Fruit fly (Drosophila melanogaster) whole organism, embryonic: ENCODE data around the gene MED19.

Experiments used
- BEAF-32 ChIP-seq: fragments of 200-800 bp; sonication (Bioruptor generic); optimal IDR thresholded peaks from 3 replicates; lab custom pipeline; 2017; ENCODE audit warnings: missing biosample characterization, missing genetic modification characterization, mild to moderate bottlenecking, moderate library complexity, missing genetic modification reagents
- CG11093 ChIP-seq: fragments of 200-800 bp; sonication (Bioruptor generic); IDR thresholded peaks from 3 replicates; pipeline ENCODE4 v1.3.6; 2022; ENCODE audit warnings: missing biosample characterization, missing genetic modification characterization
- CG12391 ChIP-seq: fragments of 200-800 bp; sonication (Bioruptor generic); optimal IDR thresholded peaks from 3 replicates; lab custom pipeline; 2018; ENCODE audit warnings: missing biosample characterization, mild to moderate bottlenecking, missing genetic modification characterization, moderate library complexity
- CG12659 ChIP-seq: fragments of 200-800 bp; sonication (Bioruptor generic); optimal IDR thresholded peaks from 3 replicates; lab custom pipeline; 2017; ENCODE audit warnings: mild to moderate bottlenecking, missing biosample characterization, missing genetic modification reagents, missing genetic modification characterization
- CG14710 ChIP-seq: fragments of 200-800 bp; sonication (Bioruptor generic); optimal IDR thresholded peaks from 3 replicates; lab custom pipeline; 2019; ENCODE audit warnings: missing biosample characterization, mild to moderate bottlenecking, missing genetic modification characterization, moderate library complexity
- CG15269 ChIP-seq: fragments of 200-800 bp; sonication (Bioruptor generic); optimal IDR thresholded peaks from 2 replicates; lab custom pipeline; 2018; ENCODE audit warnings: missing biosample characterization, mild to moderate bottlenecking, missing genetic modification characterization, moderate library complexity
- CG15514 ChIP-seq: fragments of 200-800 bp; sonication (Bioruptor generic); optimal IDR thresholded peaks from 3 replicates; lab custom pipeline; 2017; ENCODE audit warnings: missing biosample characterization, missing genetic modification characterization, mild to moderate bottlenecking, moderate library complexity, missing genetic modification reagents
- CG17186 ChIP-seq: fragments of 200-800 bp; sonication (Bioruptor generic); optimal IDR thresholded peaks from 3 replicates; lab custom pipeline; 2017; ENCODE audit warnings: missing biosample characterization, missing genetic modification reagents, missing genetic modification characterization
- CG17829 ChIP-seq: fragments of 200-800 bp; optimal IDR thresholded peaks from 2 replicates; lab custom pipeline; 2019; ENCODE audit warnings: missing biosample characterization, mild to moderate bottlenecking, missing genetic modification characterization, moderate library complexity
- CG2116 ChIP-seq: fragments of 200-800 bp; sonication (Bioruptor generic); optimal IDR thresholded peaks from 3 replicates; lab custom pipeline; 2018; ENCODE audit warnings: missing biosample characterization, mild to moderate bottlenecking, missing genetic modification characterization
- CG2712 ChIP-seq: fragments of 200-800 bp; optimal IDR thresholded peaks from 3 replicates; lab custom pipeline; 2019; ENCODE audit warnings: missing biosample characterization, mild to moderate bottlenecking, missing genetic modification characterization, moderate library complexity
- CG33213 ChIP-seq: fragments of 200-800 bp; sonication (Bioruptor generic); optimal IDR thresholded peaks from 3 replicates; lab custom pipeline; 2016; ENCODE audit warnings: missing biosample characterization, missing genetic modification characterization
- CG34422 ChIP-seq: fragments of 200-800 bp; sonication (Bioruptor generic); IDR thresholded peaks from 3 replicates; pipeline ENCODE4 v1.3.6; 2022; ENCODE audit warnings: missing biosample characterization, missing genetic modification characterization
- CG3847 ChIP-seq: fragments of 200-800 bp; sonication (Bioruptor generic); IDR thresholded peaks from 2 replicates; pipeline ENCODE4 v1.3.6; 2022; ENCODE audit warnings: missing biosample characterization, missing genetic modification characterization
- CG3995 ChIP-seq: fragments of 200-800 bp; sonication (Bioruptor generic); optimal IDR thresholded peaks from 3 replicates; lab custom pipeline; 2016; ENCODE audit warnings: missing biosample characterization, missing genetic modification characterization
- CG4617 ChIP-seq: fragments of 200-800 bp; sonication (Bioruptor generic); optimal IDR thresholded peaks from 3 replicates; lab custom pipeline; 2016; ENCODE audit warnings: missing biosample characterization, missing genetic modification characterization, borderline replicate concordance
- CG6765 ChIP-seq: fragments of 200-800 bp; sonication (Bioruptor generic); optimal IDR thresholded peaks from 3 replicates; lab custom pipeline; 2017; ENCODE audit warnings: missing biosample characterization, mild to moderate bottlenecking, missing genetic modification characterization
- CG9609 ChIP-seq: fragments of 200-800 bp; sonication (Bioruptor generic); optimal IDR thresholded peaks from 3 replicates; lab custom pipeline; 2016; ENCODE audit warnings: missing biosample characterization, missing genetic modification characterization
- CG9797 ChIP-seq: fragments of 200-800 bp; sonication (Bioruptor generic); optimal IDR thresholded peaks from 3 replicates; lab custom pipeline; 2018; ENCODE audit warnings: missing biosample characterization, mild to moderate bottlenecking, missing genetic modification characterization
- Dfd ChIP-seq, 2 experiments: fragments of >200 bp; optimal IDR thresholded peaks; 2 replicates each; lab custom pipeline; 2017; ENCODE audit warnings: missing biosample characterization in 2 of 2, missing genetic modification characterization in 2 of 2
- E2f2 ChIP-seq: fragments of 200-800 bp; sonication (Bioruptor generic); IDR thresholded peaks from 2 replicates; pipeline ENCODE4 v1.3.6; 2022; ENCODE audit warnings: missing biosample characterization, missing genetic modification characterization
- HmgZ ChIP-seq: fragments of 200-800 bp; sonication (Bioruptor generic); optimal IDR thresholded peaks from 2 replicates; lab custom pipeline; 2018; ENCODE audit warnings: missing biosample characterization, mild to moderate bottlenecking, missing genetic modification characterization
- Lhr ChIP-seq: fragments of 200-800 bp; sonication (Bioruptor generic); optimal IDR thresholded peaks from 3 replicates; lab custom pipeline; 2017; ENCODE audit warnings: mild to moderate bottlenecking, missing biosample characterization, missing genetic modification reagents, missing genetic modification characterization
- MBD-R2 ChIP-seq: fragments of 200-800 bp; sonication (Bioruptor generic); IDR thresholded peaks from 2 replicates; pipeline ENCODE4 v1.3.6; 2022; ENCODE audit warnings: missing biosample characterization, missing genetic modification characterization
- Myb ChIP-seq: fragments of 200-800 bp; sonication (Bioruptor generic); optimal IDR thresholded peaks from 2 replicates; lab custom pipeline; 2016; ENCODE audit warnings: missing biosample characterization, missing genetic modification characterization
- PHDP ChIP-seq: fragments of 200-800 bp; sonication (Bioruptor generic); optimal IDR thresholded peaks from 3 replicates; lab custom pipeline; 2018; ENCODE audit warnings: missing biosample characterization, mild to moderate bottlenecking, missing genetic modification characterization, moderate library complexity
- Sry-β ChIP-seq: fragments of 200-800 bp; sonication (Bioruptor generic); optimal IDR thresholded peaks from 2 replicates; lab custom pipeline; 2018; ENCODE audit warnings: missing biosample characterization, mild to moderate bottlenecking, missing genetic modification characterization, moderate library complexity
- Xrp1 ChIP-seq: fragments of 200-800 bp; sonication (Bioruptor generic); IDR thresholded peaks from 2 replicates; pipeline ENCODE4 v1.3.6; 2022; ENCODE audit warnings: missing biosample characterization, missing genetic modification characterization
- YL-1 ChIP-seq: fragments of 200-800 bp; sonication (Bioruptor generic); optimal IDR thresholded peaks from 3 replicates; lab custom pipeline; 2017; ENCODE audit warnings: missing biosample characterization, mild to moderate bottlenecking, missing genetic modification characterization
- ase ChIP-seq: fragments of 200-800 bp; sonication (Bioruptor generic); IDR thresholded peaks from 3 replicates; pipeline ENCODE4 v1.3.6; 2022; ENCODE audit warnings: missing biosample characterization, missing genetic modification characterization
- caup ChIP-seq: fragments of 200-800 bp; sonication (Bioruptor generic); optimal IDR thresholded peaks from 3 replicates; lab custom pipeline; 2017; ENCODE audit warnings: missing biosample characterization, mild to moderate bottlenecking, missing genetic modification characterization, moderate library complexity; ENCODE audit not compliant: severe bottlenecking
- crp ChIP-seq, 2 experiments: fragments of 200-800 bp; sonication (Bioruptor generic); optimal IDR thresholded peaks; 2 replicates in 1 of 2; 3 replicates in 1 of 2; lab custom pipeline; 2017; ENCODE audit warnings: missing biosample characterization in 2 of 2, missing genetic modification characterization in 2 of 2, mild to moderate bottlenecking in 1 of 2, moderate library complexity in 1 of 2
- danr ChIP-seq: fragments of 200-800 bp; sonication (Bioruptor generic); IDR thresholded peaks from 2 replicates; pipeline ENCODE4 v1.3.6; 2022; ENCODE audit warnings: missing biosample characterization, missing genetic modification characterization
- gcm2 ChIP-seq: fragments of 200-800 bp; sonication (Bioruptor generic); optimal IDR thresholded peaks from 2 replicates; lab custom pipeline; 2016; ENCODE audit warnings: missing biosample characterization, missing genetic modification characterization
- grau ChIP-seq: fragments of 200-800 bp; optimal IDR thresholded peaks from 3 replicates; lab custom pipeline; 2019; ENCODE audit warnings: missing biosample characterization, mild to moderate bottlenecking, missing genetic modification characterization, moderate library complexity
- hth ChIP-seq: fragments of >200 bp; optimal IDR thresholded peaks from 2 replicates; lab custom pipeline; 2017; ENCODE audit warnings: inconsistent platforms
- kah ChIP-seq: fragments of 200-800 bp; sonication (Bioruptor generic); optimal IDR thresholded peaks from 2 replicates; lab custom pipeline; 2018; ENCODE audit warnings: missing biosample characterization, mild to moderate bottlenecking, missing genetic modification characterization
- nmo ChIP-seq: fragments of 200-800 bp; sonication (Bioruptor generic); optimal IDR thresholded peaks from 2 replicates; lab custom pipeline; 2018; ENCODE audit warnings: missing biosample characterization, mild to moderate bottlenecking, missing genetic modification characterization, moderate library complexity
- phol ChIP-seq: fragments of 200-800 bp; sonication (Bioruptor generic); optimal IDR thresholded peaks from 3 replicates; lab custom pipeline; 2018; ENCODE audit warnings: missing biosample characterization, mild to moderate bottlenecking, missing genetic modification characterization, moderate library complexity
- pita ChIP-seq: fragments of 200-800 bp; sonication (Bioruptor generic); optimal IDR thresholded peaks from 2 replicates; lab custom pipeline; 2017; ENCODE audit warnings: missing biosample characterization, mild to moderate bottlenecking, missing genetic modification characterization
- pzg ChIP-seq: fragments of 200-800 bp; sonication (Bioruptor generic); optimal IDR thresholded peaks from 3 replicates; lab custom pipeline; 2018; ENCODE audit warnings: missing biosample characterization, mild to moderate bottlenecking, missing genetic modification characterization, moderate library complexity
- row ChIP-seq: fragments of 200-800 bp; sonication (Bioruptor generic); IDR thresholded peaks from 3 replicates; pipeline ENCODE4 v1.3.6; 2022; ENCODE audit warnings: missing biosample characterization, missing genetic modification characterization
- sens ChIP-seq: fragments of 200-800 bp; sonication (Bioruptor generic); peaks from one replicate; lab custom pipeline; 2016; ENCODE audit warnings: missing biosample characterization, missing genetic modification characterization
- stwl ChIP-seq: fragments of 200-800 bp; sonication (Bioruptor generic); optimal IDR thresholded peaks from 3 replicates; lab custom pipeline; 2018; ENCODE audit warnings: missing biosample characterization, mild to moderate bottlenecking, missing genetic modification characterization, moderate library complexity
- trem ChIP-seq: fragments of 200-800 bp; optimal IDR thresholded peaks from 3 replicates; lab custom pipeline; 2019; ENCODE audit warnings: missing biosample characterization, mild to moderate bottlenecking, missing genetic modification characterization, moderate library complexity
- vfl ChIP-seq: fragments of 200-800 bp; sonication (Bioruptor generic); optimal IDR thresholded peaks from 2 replicates; lab custom pipeline; 2016; ENCODE audit warnings: missing biosample characterization, missing genetic modification characterization
- yki ChIP-seq: fragments of >200 bp; optimal IDR thresholded peaks from 3 replicates; lab custom pipeline; 2018

Gene MED19

dm6 chr3L:17856655-17857479 is 10.6 kb upstream of the MED19 start, which contains the start of gene CG5535 (continued):
- TF ChIP-seq hth = no peak
- TF ChIP-seq phol (tag; lab: Kevin White, UChicago) = peak; percentile 84
- TF ChIP-seq CG11093 (GFP tag; lab: Robert Waterston, UW) = peak; percentile 67
- peak; percentile 25 for TF ChIP-seq CG9609 (GFP tag; lab: Kevin White, UChicago)

dm6 chr3L:17849517-17849916 is 3.2 kb upstream of the MED19 start, which contains the start of gene TrpRS-m:
Gene TrpRS-m (plus strand): TSS chr3L:17849727.
- TF ChIP-seq CG17186 (GFP tag; lab: Kevin White, UChicago) (no peak), BEAF-32 (GFP tag; lab: Kevin White, UChicago) (peak; percentile 3), nmo (GFP tag; lab: Kevin White, UChicago) (peak; percentile 4), sens (GFP tag; lab: Kevin White, UChicago) (no peak), PHDP (peak; percentile 1), kah (peak; percentile 8), CG15514 (GFP tag; lab: Kevin White, UChicago) (peak; percentile 33), CG9797 (GFP tag; lab: Kevin White, UChicago) (no peak), CG15269 (peak; percentile 6), pita (no peak), trem (tag; lab: Kevin White, UChicago) (peak; percentile 7), Sry-β (GFP tag; lab: Kevin White, UChicago) (peak; percentile 92), CG12391 (tag; lab: Kevin White, UChicago) (peak; percentile 23), stwl (tag; lab: Kevin White, UChicago) (peak; percentile 56), yki (lab: Kevin White, UChicago) (no peak), ase (GFP tag; lab: Robert Waterston, UW) (no peak), E2f2 (GFP tag; lab: Robert Waterston, UW) (peak; percentile 25; the same call in 1 of the 2 replicates), CG4617 (peak; percentile 1), Xrp1 (GFP tag; lab: Robert Waterston, UW) (peak; percentile 21; the same call in 1 of the 2 replicates), CG33213 (no peak), Lhr (GFP tag; lab: Kevin White, UChicago) (no peak), CG2116 (GFP tag; lab: Kevin White, UChicago) (peak; percentile 14), vfl (GFP tag; lab: Kevin White, UChicago) (no peak), CG17829 (tag; lab: Kevin White, UChicago) (peak; percentile 16), CG34422 (GFP tag; lab: Robert Waterston, UW) (peak; percentile 77; the same call in 1 of the 3 replicates), CG2712 (tag; lab: Kevin White, UChicago) (peak; percentile 28), CG12659 (GFP tag; lab: Kevin White, UChicago) (peak; percentile 5), CG14710 (tag; lab: Kevin White, UChicago) (peak; percentile 4), row (GFP tag; lab: Robert Waterston, UW) (peak; percentile 84), grau (peak; percentile 30), MBD-R2 (GFP tag; lab: Robert Waterston, UW) (peak; percentile 90), gcm2 (GFP tag; lab: Kevin White, UChicago) (no peak), HmgZ (tag; lab: Kevin White, UChicago) (peak; percentile 1), Dfd (GFP tag; optimal IDR thresholded peaks at IDR 0.05; lab: Kevin White, UChicago) (no peak), caup (no peak), danr (GFP tag; lab: Robert Waterston, UW) (no peak), pzg (GFP tag; lab: Kevin White, UChicago) (peak; percentile 33), Myb (GFP tag; lab: Kevin White, UChicago) (peak; percentile 30), crp (GFP tag; optimal IDR thresholded peaks at IDR 0.05; lab: Kevin White, UChicago) (peak; percentile 18 to 85), CG6765 (GFP tag; lab: Kevin White, UChicago) (no peak), CG3847 (GFP tag; lab: Robert Waterston, UW) (0 out of 2 replicates have a peak, but pooled peaks have one; percentile 13), YL-1 (GFP tag; lab: Kevin White, UChicago) (peak; percentile 60), CG3995 (GFP tag; lab: Kevin White, UChicago) (peak; percentile 29)
